Worm (Caenorhabditis elegans) whole organism, L4 larva: ENCODE measurements around the gene str-3.

ENCODE experiments used
- T20F7.1 ChIP-seq: fragments of 200-800 bp; sonication (Bioruptor generic); optimal IDR thresholded peaks from 2 replicates; lab custom pipeline; 2018; ENCODE audit warnings: mild to moderate bottlenecking, missing genetic modification characterization, missing compliant biosample characterization
- T26A8.4 ChIP-seq: fragments of 200-800 bp; sonication (Bioruptor generic); IDR thresholded peaks from 2 replicates; pipeline ENCODE4 v1.3.6; 2022; ENCODE audit warnings: missing genetic modification characterization, missing compliant biosample characterization
- aha-1 ChIP-seq: fragments of 150-350 bp; peaks from one replicate; lab custom pipeline; 2014; ENCODE audit warnings: missing biosample characterization, missing genetic modification characterization
- ama-1 ChIP-seq: fragments of 150-350 bp; optimal IDR thresholded peaks from 2 replicates; lab custom pipeline; 2014; ENCODE audit warnings: inconsistent platforms, mixed read lengths
- ceh-44 ChIP-seq: fragments of 200-800 bp; sonication (Bioruptor generic); IDR thresholded peaks from 2 replicates; pipeline ENCODE4 v1.3.6; 2022; ENCODE audit warnings: missing genetic modification reagents, missing genetic modification characterization, missing compliant biosample characterization
- ceh-62 ChIP-seq: sonication (generic microtip); optimal IDR thresholded peaks from 2 replicates; lab custom pipeline; 2017; ENCODE audit warnings: missing biosample characterization, missing genetic modification characterization
- daf-16 ChIP-seq, 3 experiments: sonication (generic microtip); optimal IDR thresholded peaks; 2 replicates each; lab custom pipeline; 2016 to 2017; ENCODE audit warnings: missing genetic modification characterization in 3 of 3, missing genetic modification reagents in 3 of 3, mild to moderate bottlenecking in 2 of 3, missing compliant biosample characterization in 2 of 3, missing biosample characterization in 1 of 3, moderate library complexity in 1 of 3
- dmd-6 ChIP-seq: fragments of 200-800 bp; sonication (Bioruptor generic); IDR thresholded peaks from 2 replicates; pipeline ENCODE4 v1.3.6; 2022; ENCODE audit warnings: missing genetic modification reagents, missing genetic modification characterization, missing compliant biosample characterization
- hlh-30 ChIP-seq: sonication (generic microtip); optimal IDR thresholded peaks from 2 replicates; lab custom pipeline; 2017; ENCODE audit warnings: antibody characterized with exemption, mild to moderate bottlenecking, missing genetic modification characterization, missing compliant biosample characterization; ENCODE audit not compliant: insufficient read depth
- lin-38 ChIP-seq: fragments of 200-800 bp; sonication (Bioruptor generic); IDR thresholded peaks from 2 replicates; pipeline ENCODE4 v1.3.6; 2022; ENCODE audit warnings: missing genetic modification reagents, missing genetic modification characterization, missing compliant biosample characterization
- mdl-1 ChIP-seq, 2 experiments: fragments of 150-350 bp in 1 of 2; sonication (generic microtip) in 1 of 2; optimal IDR thresholded peaks; 2 replicates each; lab custom pipeline; 2014 to 2017; ENCODE audit warnings: missing biosample characterization in 2 of 2, missing genetic modification characterization in 2 of 2
- nhr-111 ChIP-seq: fragments of 200-800 bp; sonication (Bioruptor generic); optimal IDR thresholded peaks from 2 replicates; lab custom pipeline; 2018; ENCODE audit warnings: mild to moderate bottlenecking, missing genetic modification characterization, missing compliant biosample characterization
- nhr-237 ChIP-seq: sonication (generic microtip); optimal IDR thresholded peaks from 2 replicates; lab custom pipeline; 2017; ENCODE audit warnings: missing biosample characterization, missing genetic modification characterization
- nhr-28 ChIP-seq: fragments of 150-350 bp; optimal IDR thresholded peaks from 2 replicates; lab custom pipeline; 2014; ENCODE audit warnings: missing biosample characterization, missing genetic modification characterization
- nhr-77 ChIP-seq: fragments of 150-350 bp; optimal IDR thresholded peaks from 2 replicates; lab custom pipeline; 2014; ENCODE audit warnings: missing biosample characterization, missing genetic modification characterization
- spr-1 ChIP-seq: sonication (generic microtip); optimal IDR thresholded peaks from 2 replicates; lab custom pipeline; 2016; ENCODE audit warnings: mild to moderate bottlenecking, missing genetic modification characterization, missing compliant biosample characterization
- unc-130 ChIP-seq: sonication (generic microtip); optimal IDR thresholded peaks from 2 replicates; lab custom pipeline; 2016; ENCODE audit warnings: missing genetic modification reagents, missing genetic modification characterization, missing compliant biosample characterization
- unc-39 ChIP-seq: sonication (generic microtip); optimal IDR thresholded peaks from 2 replicates; lab custom pipeline; 2017; ENCODE audit warnings: missing biosample characterization, missing genetic modification characterization
- unc-62 ChIP-seq, 3 experiments: fragments of 150-350 bp in 1 of 3; sonication (generic microtip); optimal IDR thresholded peaks in 2 of 3; peaks in 1 of 3; 1 replicate in 1 of 3; 2 replicates in 2 of 3; lab custom pipeline; 2014 to 2017; ENCODE audit warnings: missing biosample characterization in 3 of 3, missing genetic modification characterization in 3 of 3, missing genetic modification reagents in 3 of 3, missing genotype in 1 of 3

The str-3 gene

ce11 chrIV:11062984-11063613 is 37.1 kb downstream of the str-3 start:
- peak in 1 of 2 experiments; percentile 78 for TF ChIP-seq daf-16 (GFP tag; optimal IDR thresholded peaks at IDR 0.05; lab: Kevin White, UChicago)
- TF ChIP-seq daf-16 (tag; optimal IDR thresholded peaks at IDR 0.05; lab: Kevin White, UChicago): no peak
- peak in 1 of 2 experiments; percentile 94 for TF ChIP-seq unc-62 (GFP tag; optimal IDR thresholded peaks at IDR 0.05 in 1 of 2; lab: Kevin White, UChicago)
- no peak for TF ChIP-seq unc-62 (tag; optimal IDR thresholded peaks at IDR 0.05; lab: Kevin White, UChicago)
- TF ChIP-seq ceh-62 (tag; lab: Kevin White, UChicago): no peak
- TF ChIP-seq T26A8.4 (GFP tag; lab: Robert Waterston, UW): peak; percentile 66; the same call in 1 of the 2 replicates
- TF ChIP-seq ama-1: peak; percentile 48
- TF ChIP-seq, all 104 proteins: peak for 4

- TF ChIP-seq lin-38 (GFP tag; lab: Robert Waterston, UW) (peak; percentile 85), unc-130 (GFP tag; lab: Kevin White, UChicago) (peak; percentile 19), hlh-30 (tag; lab: Kevin White, UChicago) (no peak), nhr-28 (tag; lab: Kevin White, UChicago) (no peak), ceh-44 (GFP tag; lab: Robert Waterston, UW) (0 out of 2 replicates have a peak, but pooled peaks have one; percentile 31)
Measured at ce11 chrIV:11053652-11054317, 46.4 kb downstream of the str-3 start, which contains the start of the genes F36H1.12 and lin-3. Gene F36H1.12 (minus strand): TSS chrIV:11053702. Gene lin-3 (plus strand): TSS chrIV:11054308.

DNA sequence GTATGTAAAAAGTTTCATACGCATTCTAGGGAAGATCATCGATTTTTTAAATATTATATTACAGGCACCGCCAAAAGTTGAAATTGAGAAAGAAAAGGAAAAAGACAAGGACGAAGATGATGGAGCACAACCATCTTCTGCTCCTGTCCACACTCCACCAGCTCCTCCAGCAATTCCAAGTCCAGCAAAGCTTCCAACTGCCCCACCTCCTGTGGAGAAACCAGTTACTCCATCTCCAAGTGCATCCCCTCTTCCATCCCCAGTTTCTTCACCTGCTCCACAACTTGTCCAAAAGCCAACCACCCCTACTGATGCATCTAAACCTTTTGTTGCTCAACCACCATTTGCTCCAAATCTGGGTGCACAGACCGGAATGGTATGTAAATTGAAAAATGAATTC is 48.2 kb downstream of the str-3 start:
- no peak for TF ChIP-seq nhr-77 (tag; lab: Kevin White, UChicago)
- peak in 1 of 2 experiments; percentile 91 for TF ChIP-seq unc-62 (GFP tag; optimal IDR thresholded peaks at IDR 0.05 in 1 of 2; lab: Kevin White, UChicago)
- no peak for TF ChIP-seq unc-62 (tag; optimal IDR thresholded peaks at IDR 0.05; lab: Kevin White, UChicago)
- TF ChIP-seq, all 104 proteins: peak for 1

DNA sequence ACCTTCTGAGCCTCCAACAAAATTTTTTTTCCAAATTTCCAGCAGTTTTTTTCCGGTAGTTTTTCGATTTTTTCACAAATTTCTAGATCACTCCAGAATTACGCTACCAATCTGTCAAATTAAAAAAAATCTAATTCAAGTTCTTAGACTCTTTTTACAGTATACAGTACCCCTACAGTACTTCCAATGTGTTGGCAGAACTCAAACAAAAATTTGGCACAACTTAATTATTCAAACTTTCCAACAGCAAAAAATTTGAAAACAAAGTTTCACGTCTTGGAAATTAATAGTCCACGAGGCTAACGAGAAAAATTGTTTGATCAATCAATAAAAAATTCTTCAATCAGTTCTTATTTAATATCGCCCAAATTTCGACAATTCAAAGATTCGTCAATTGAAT is 50.4 kb downstream of the str-3 start, which contains the start of gene F36H1.3:
F36H1.3 (plus strand) TSS at position 323 of the 400 bp plus-strand sequence.
- TF ChIP-seq nhr-111 (GFP tag; lab: Kevin White, UChicago) (no peak), unc-62 (GFP tag; optimal IDR thresholded peaks at IDR 0.05 in 1 of 2; lab: Kevin White, UChicago) (peak in 1 of 2 experiments; percentile 92), unc-62 (tag; optimal IDR thresholded peaks at IDR 0.05; lab: Kevin White, UChicago) (no peak), mdl-1 (tag; optimal IDR thresholded peaks at IDR 0.05; lab: Kevin White, UChicago) (no peak), T20F7.1 (GFP tag; lab: Kevin White, UChicago) (no peak), aha-1 (tag; lab: Kevin White, UChicago) (peak; percentile 39), nhr-237 (tag; lab: Kevin White, UChicago) (no peak)

- no peak for TF ChIP-seq unc-39 (tag; lab: Kevin White, UChicago)
- TF ChIP-seq dmd-6: no peak
- TF ChIP-seq daf-16 (GFP tag; optimal IDR thresholded peaks at IDR 0.05; lab: Kevin White, UChicago): no peak
- TF ChIP-seq daf-16 (tag; optimal IDR thresholded peaks at IDR 0.05; lab: Kevin White, UChicago): no peak
- no peak for TF ChIP-seq spr-1 (tag; lab: Kevin White, UChicago)
Measured at ce11 chrIV:11048871-11049270, 51.3 kb downstream of the str-3 start, which contains the start of gene F36H1.11. Gene F36H1.11 (plus strand): TSS chrIV:11049171.
